Fruit fly (Drosophila melanogaster) whole organism, wandering third instar larva: ENCODE measurements around the gene att-ORFB.

Experiments used
- Abd-B ChIP-seq: fragments of >200 bp; optimal IDR thresholded peaks from 2 replicates; lab custom pipeline; 2017; ENCODE audit warnings: missing biosample characterization, missing genetic modification characterization
- CG32264 ChIP-seq: fragments of 200-800 bp; sonication (Bioruptor generic); optimal IDR thresholded peaks from 2 replicates; lab custom pipeline; 2016; ENCODE audit warnings: missing biosample characterization, missing genetic modification characterization
- CG9705 ChIP-seq: fragments of 200-800 bp; sonication (Bioruptor generic); optimal IDR thresholded peaks from 2 replicates; lab custom pipeline; 2018; ENCODE audit warnings: missing biosample characterization, mild to moderate bottlenecking, missing genetic modification characterization
- Dfd ChIP-seq: fragments of >200 bp; optimal IDR thresholded peaks from 2 replicates; lab custom pipeline; 2017; ENCODE audit warnings: missing biosample characterization, missing genetic modification characterization
- Dif ChIP-seq: fragments of 200-275, 200-300 bp; sonication (Bioruptor generic); optimal IDR thresholded peaks from 2 replicates; lab custom pipeline; 2018; ENCODE audit warnings: missing biosample characterization, missing genetic modification characterization; ENCODE audit not compliant: partially characterized antibody
- GATAd ChIP-seq: sonication (Bioruptor generic); optimal IDR thresholded peaks from 2 replicates; lab custom pipeline; 2016; ENCODE audit warnings: missing biosample characterization, missing genetic modification characterization
- HLH106 ChIP-seq: fragments of 200-800 bp; optimal IDR thresholded peaks from 3 replicates; lab custom pipeline; 2019; ENCODE audit warnings: missing biosample characterization, mild to moderate bottlenecking, missing genetic modification characterization, moderate library complexity
- Hnf4 ChIP-seq: fragments of 200-800 bp; sonication (Bioruptor generic); optimal IDR thresholded peaks from 2 replicates; lab custom pipeline; 2016; ENCODE audit warnings: missing biosample characterization, mild to moderate bottlenecking, missing genetic modification characterization
- Hr78 ChIP-seq: fragments of >200 bp; optimal IDR thresholded peaks from 2 replicates; lab custom pipeline; 2017; ENCODE audit warnings: missing biosample characterization, missing genetic modification characterization
- Hr83 ChIP-seq: fragments of 200-300 bp; sonication (Bioruptor generic); optimal IDR thresholded peaks from 2 replicates; lab custom pipeline; 2016; ENCODE audit warnings: missing biosample characterization, mild to moderate bottlenecking, missing genetic modification characterization, moderate library complexity; ENCODE audit not compliant: poor library complexity, severe bottlenecking
- Jra ChIP-seq: sonication (Bioruptor generic); optimal IDR thresholded peaks from 2 replicates; lab custom pipeline; 2016; ENCODE audit warnings: missing biosample characterization, missing genetic modification characterization
- Mio ChIP-seq: sonication (Bioruptor generic); optimal IDR thresholded peaks from 2 replicates; lab custom pipeline; 2016; ENCODE audit warnings: missing biosample characterization, missing genetic modification characterization
- N ChIP-seq: fragments of >200 bp; optimal IDR thresholded peaks from 2 replicates; lab custom pipeline; 2018; ENCODE audit warnings: missing biosample characterization, missing external identifiers, missing genetic modification characterization
- OdsH ChIP-seq: fragments of 200-800 bp; sonication (Bioruptor generic); optimal IDR thresholded peaks from 2 replicates; lab custom pipeline; 2016; ENCODE audit warnings: missing biosample characterization, mild to moderate bottlenecking, missing genetic modification characterization
- Rel ChIP-seq, 2 experiments: fragments of 200-800 bp; sonication (Bioruptor generic) in 1 of 2; optimal IDR thresholded peaks; 2 replicates in 1 of 2; 3 replicates in 1 of 2; lab custom pipeline; 2016 to 2019; ENCODE audit warnings: mild to moderate bottlenecking in 2 of 2, missing biosample characterization in 2 of 2, missing genetic modification characterization in 2 of 2, moderate library complexity in 1 of 2
- Sp1 ChIP-seq: fragments of 200-800 bp; sonication (Bioruptor generic); optimal IDR thresholded peaks from 3 replicates; lab custom pipeline; 2019; ENCODE audit warnings: missing biosample characterization, mild to moderate bottlenecking, missing genetic modification characterization, moderate library complexity
- Vsx2 ChIP-seq: fragments of 200-300, 225-300 bp; sonication (Bioruptor generic); optimal IDR thresholded peaks from 2 replicates; lab custom pipeline; 2018; ENCODE audit warnings: missing biosample characterization, missing genetic modification characterization; ENCODE audit not compliant: partially characterized antibody
- br ChIP-seq: fragments of 200-800 bp; sonication (Bioruptor generic); optimal IDR thresholded peaks from 2 replicates; lab custom pipeline; 2016; ENCODE audit warnings: missing biosample characterization, missing genetic modification characterization
- brk ChIP-seq: fragments of 200-800 bp; sonication (Bioruptor generic); optimal IDR thresholded peaks from 2 replicates; lab custom pipeline; 2016; ENCODE audit warnings: missing biosample characterization, mild to moderate bottlenecking, missing genetic modification characterization
- dl ChIP-seq, 2 experiments: fragments of 175-275, 200-275 bp in 1 of 2; fragments of 200-275 bp in 1 of 2; sonication (Bioruptor generic); optimal IDR thresholded peaks; lab custom pipeline; 2018; ENCODE audit warnings: mild to moderate bottlenecking in 2 of 2, missing biosample characterization in 2 of 2, missing genetic modification characterization in 2 of 2, moderate library complexity in 2 of 2; ENCODE audit not compliant: partially characterized antibody in 2 of 2, insufficient read depth in 1 of 2
- dmrt93B ChIP-seq: fragments of 200-800 bp; sonication (Bioruptor generic); optimal IDR thresholded peaks from 2 replicates; lab custom pipeline; 2018; ENCODE audit warnings: missing biosample characterization, mild to moderate bottlenecking, missing genetic modification characterization
- dsf ChIP-seq: sonication (Bioruptor generic); optimal IDR thresholded peaks from 2 replicates; lab custom pipeline; 2016; ENCODE audit warnings: missing biosample characterization, missing genetic modification characterization, borderline replicate concordance
- ey ChIP-seq: fragments of 200-800 bp; sonication (Bioruptor generic); optimal IDR thresholded peaks from 2 replicates; lab custom pipeline; 2016; ENCODE audit warnings: missing biosample characterization, missing genetic modification characterization
- foxo ChIP-seq, 2 experiments: fragments of 200-800 bp; sonication (Bioruptor generic); optimal IDR thresholded peaks; 2 replicates in 1 of 2; 3 replicates in 1 of 2; lab custom pipeline; 2016 to 2017; ENCODE audit warnings: missing biosample characterization in 2 of 2, missing genetic modification characterization in 2 of 2
- fru ChIP-seq: fragments of 200-800 bp; sonication (Bioruptor generic); optimal IDR thresholded peaks from 3 replicates; lab custom pipeline; 2016; ENCODE audit warnings: missing biosample characterization, mild to moderate bottlenecking, missing genetic modification characterization
- h ChIP-seq: fragments of 200-800 bp; sonication (Bioruptor generic); optimal IDR thresholded peaks from 3 replicates; lab custom pipeline; 2016; ENCODE audit warnings: missing biosample characterization, mild to moderate bottlenecking, missing genetic modification characterization
- jim ChIP-seq: fragments of 175-275, 200-325 bp; sonication (Bioruptor generic); optimal IDR thresholded peaks from 2 replicates; lab custom pipeline; 2016; ENCODE audit warnings: missing biosample characterization, mild to moderate bottlenecking, missing genetic modification characterization
- pan ChIP-seq: fragments of >200 bp; optimal IDR thresholded peaks from 2 replicates; lab custom pipeline; 2017
- psq ChIP-seq: fragments of 200-800 bp; sonication (Bioruptor generic); optimal IDR thresholded peaks from 3 replicates; lab custom pipeline; 2017; ENCODE audit warnings: missing biosample characterization, mild to moderate bottlenecking, missing genetic modification characterization, moderate library complexity
- rgr ChIP-seq: fragments of 200-800 bp; sonication (Bioruptor generic); optimal IDR thresholded peaks from 3 replicates; lab custom pipeline; 2016; ENCODE audit warnings: missing biosample characterization, mild to moderate bottlenecking, missing genetic modification characterization
- sage ChIP-seq: fragments of 200-800 bp; sonication (Bioruptor generic); optimal IDR thresholded peaks from 2 replicates; lab custom pipeline; 2016; ENCODE audit warnings: missing biosample characterization, mild to moderate bottlenecking, missing genetic modification characterization
- sv ChIP-seq: fragments of 200-800 bp; sonication (Bioruptor generic); optimal IDR thresholded peaks from 3 replicates; lab custom pipeline; 2016; ENCODE audit warnings: missing biosample characterization, missing genetic modification characterization
- tai ChIP-seq: sonication (Bioruptor generic); optimal IDR thresholded peaks from 2 replicates; lab custom pipeline; 2016; ENCODE audit warnings: missing biosample characterization, missing genetic modification characterization
- usp ChIP-seq: fragments of >200 bp; optimal IDR thresholded peaks from 2 replicates; lab custom pipeline; 2017; ENCODE audit warnings: missing biosample characterization, missing genetic modification characterization
- woc ChIP-seq: sonication (Bioruptor generic); optimal IDR thresholded peaks from 2 replicates; lab custom pipeline; 2016; ENCODE audit warnings: missing biosample characterization, mild to moderate bottlenecking, missing genetic modification characterization

Gene att-ORFB

dm6 chr3R:20557415-20558105 is 3.4 kb upstream of the att-ORFB start, which contains the start of the genes DPCoAC and CG5180 (continued):
- TF ChIP-seq jim (GFP tag; lab: Kevin White, UChicago) (peak; percentile 54), Sp1 (GFP tag; lab: Kevin White, UChicago) (peak; percentile 28), CG9705 (GFP tag; lab: Kevin White, UChicago) (peak; percentile 16), h (peak; percentile 6), Abd-B (no peak), br (GFP tag; lab: Kevin White, UChicago) (no peak), Hnf4 (GFP tag; lab: Kevin White, UChicago) (peak; percentile 76), fru (GFP tag; lab: Kevin White, UChicago) (no peak), Jra (GFP tag; lab: Kevin White, UChicago) (peak; percentile 72), Hr78 (no peak), N (GFP tag; lab: Kevin White, UChicago) (no peak), Rel (GFP tag; optimal IDR thresholded peaks at IDR 0.05; lab: Kevin White, UChicago) (no peak), Rel (tag; optimal IDR thresholded peaks at IDR 0.05; lab: Kevin White, UChicago) (peak; percentile 56), dl (GFP tag; optimal IDR thresholded peaks at IDR 0.05; lab: Kevin White, UChicago; ENCODE audit: insufficient read depth in 1 of 2, partially characterized antibody in 2 of 2) (peak in 1 of 2 experiments; percentile 21), Dif (GFP tag; lab: Kevin White, UChicago) (peak; percentile 53), sv (GFP tag; lab: Kevin White, UChicago) (peak; percentile 30)

dm6 chr3R:20557114-20557414 is 2.9 kb upstream of the att-ORFB start:
- TF ChIP-seq psq (GFP tag; lab: Kevin White, UChicago) = no peak
- no peak for TF ChIP-seq Rel (GFP tag; optimal IDR thresholded peaks at IDR 0.05; lab: Kevin White, UChicago)
- TF ChIP-seq Rel (tag; optimal IDR thresholded peaks at IDR 0.05; lab: Kevin White, UChicago) = no peak
- TF ChIP-seq fru (GFP tag; lab: Kevin White, UChicago) = no peak
- no peak for TF ChIP-seq tai (GFP tag; lab: Kevin White, UChicago)
- no peak for TF ChIP-seq jim (GFP tag; lab: Kevin White, UChicago)

- TF ChIP-seq N (GFP tag; lab: Kevin White, UChicago) (no peak), dsf (GFP tag; lab: Kevin White, UChicago) (no peak), sv (GFP tag; lab: Kevin White, UChicago) (peak; percentile 37), sage (GFP tag; lab: Kevin White, UChicago) (no peak), CG32264 (GFP tag; lab: Kevin White, UChicago) (no peak), Rel (GFP tag; optimal IDR thresholded peaks at IDR 0.05; lab: Kevin White, UChicago) (no peak), Rel (tag; optimal IDR thresholded peaks at IDR 0.05; lab: Kevin White, UChicago) (no peak), rgr (peak; percentile 60), tai (GFP tag; lab: Kevin White, UChicago) (no peak), woc (GFP tag; lab: Kevin White, UChicago) (peak; percentile 72), CG9705 (GFP tag; lab: Kevin White, UChicago) (no peak), ey (GFP tag; lab: Kevin White, UChicago) (peak; percentile 62), Vsx2 (GFP tag; lab: Kevin White, UChicago) (no peak), OdsH (GFP tag; lab: Kevin White, UChicago) (peak; percentile 67), Sp1 (GFP tag; lab: Kevin White, UChicago) (peak; percentile 18), psq (GFP tag; lab: Kevin White, UChicago) (peak; percentile 47), dmrt93B (GFP tag; lab: Kevin White, UChicago) (peak; percentile 37), GATAd (no peak), Dif (GFP tag; lab: Kevin White, UChicago) (peak; percentile 4), Hnf4 (GFP tag; lab: Kevin White, UChicago) (peak; percentile 9), usp (no peak), Hr78 (no peak), Hr83 (GFP tag; lab: Kevin White, UChicago) (no peak), foxo (GFP tag; optimal IDR thresholded peaks at IDR 0.05; lab: Kevin White, UChicago) (peak in 1 of 2 experiments; percentile 76), Mio (no peak), pan (lab: Kevin White, UChicago) (no peak), jim (GFP tag; lab: Kevin White, UChicago) (no peak), fru (GFP tag; lab: Kevin White, UChicago) (peak; percentile 72), dl (GFP tag; optimal IDR thresholded peaks at IDR 0.05; lab: Kevin White, UChicago; ENCODE audit: insufficient read depth in 1 of 2, partially characterized antibody in 2 of 2) (no peak), Dfd (GFP tag; lab: Kevin White, UChicago) (no peak), HLH106 (tag; lab: Kevin White, UChicago) (peak; percentile 54), h (peak; percentile 82), brk (peak; percentile 14), br (GFP tag; lab: Kevin White, UChicago) (peak; percentile 55)
Measured at dm6 chr3R:20556281-20557113, 2.3 kb upstream of the att-ORFB start.
